Worm (Caenorhabditis elegans) whole organism, late embryonic: ENCODE measurements around the gene C53A3.3.

ENCODE experiments used
- C08G9.2 ChIP-seq: sonication (generic microtip); optimal IDR thresholded peaks from 2 replicates; lab custom pipeline; 2016; ENCODE audit warnings: mild to moderate bottlenecking, missing genetic modification characterization, moderate library complexity, missing compliant biosample characterization
- F13H6.1 ChIP-seq: sonication (generic microtip); optimal IDR thresholded peaks from 2 replicates; lab custom pipeline; 2016; ENCODE audit warnings: missing genetic modification characterization, missing compliant biosample characterization
- K02D7.2 ChIP-seq: sonication (generic microtip); optimal IDR thresholded peaks from 2 replicates; lab custom pipeline; 2017; ENCODE audit warnings: mild to moderate bottlenecking, missing genetic modification characterization, missing compliant biosample characterization
- K09A11.1 ChIP-seq: sonication (generic microtip); optimal IDR thresholded peaks from 2 replicates; lab custom pipeline; 2017; ENCODE audit warnings: antibody characterized with exemption, mild to moderate bottlenecking, missing genetic modification characterization, missing compliant biosample characterization; ENCODE audit not compliant: insufficient read depth
- Y22D7AL.16 ChIP-seq: sonication (generic microtip); optimal IDR thresholded peaks from 2 replicates; lab custom pipeline; 2016; ENCODE audit warnings: missing genetic modification characterization, missing compliant biosample characterization
- ahr-1 ChIP-seq: sonication (generic microtip); optimal IDR thresholded peaks from 2 replicates; lab custom pipeline; 2016; ENCODE audit warnings: missing genetic modification characterization, missing compliant biosample characterization
- ceh-14 ChIP-seq: sonication (generic microtip); optimal IDR thresholded peaks from 2 replicates; lab custom pipeline; 2016; ENCODE audit warnings: missing genotype, missing genetic modification characterization, missing compliant biosample characterization
- ceh-2 ChIP-seq: sonication (generic microtip); optimal IDR thresholded peaks from 2 replicates; lab custom pipeline; 2016; ENCODE audit warnings: missing genotype, missing genetic modification characterization, missing compliant biosample characterization
- ceh-22 ChIP-seq: sonication (generic microtip); optimal IDR thresholded peaks from 2 replicates; lab custom pipeline; 2017; ENCODE audit warnings: missing biosample characterization, missing genetic modification characterization
- ceh-24 ChIP-seq: sonication (generic microtip); optimal IDR thresholded peaks from 2 replicates; lab custom pipeline; 2016; ENCODE audit warnings: mild to moderate bottlenecking, missing genetic modification characterization, missing compliant biosample characterization
- ceh-30 ChIP-seq: fragments of 150-350 bp; optimal IDR thresholded peaks from 2 replicates; lab custom pipeline; 2014; ENCODE audit warnings: missing biosample characterization, missing genetic modification characterization
- ceh-34 ChIP-seq: sonication (generic microtip); optimal IDR thresholded peaks from 2 replicates; lab custom pipeline; 2016; ENCODE audit warnings: mild to moderate bottlenecking, missing genetic modification characterization, missing compliant biosample characterization
- ceh-45 ChIP-seq: fragments of 200-800 bp; sonication (Bioruptor generic); IDR thresholded peaks from 2 replicates; pipeline ENCODE4 v1.3.6; 2022; ENCODE audit warnings: missing genetic modification reagents, missing genetic modification characterization, missing compliant biosample characterization
- ceh-48 ChIP-seq: sonication (generic microtip); optimal IDR thresholded peaks from 2 replicates; lab custom pipeline; 2016; ENCODE audit warnings: missing genetic modification characterization, inconsistent platforms, missing compliant biosample characterization
- eyg-1 ChIP-seq: sonication (generic microtip); optimal IDR thresholded peaks from 2 replicates; lab custom pipeline; 2016; ENCODE audit warnings: missing genotype, missing genetic modification characterization, missing compliant biosample characterization
- fax-1 ChIP-seq: sonication (generic microtip); optimal IDR thresholded peaks from 2 replicates; lab custom pipeline; 2016; ENCODE audit warnings: missing genotype, missing genetic modification characterization, missing compliant biosample characterization
- fkh-10 ChIP-seq: fragments of 150-350 bp; optimal IDR thresholded peaks from 2 replicates; lab custom pipeline; 2014; ENCODE audit warnings: missing biosample characterization, missing genetic modification reagents, missing genetic modification characterization
- fkh-6 ChIP-seq: sonication (generic microtip); optimal IDR thresholded peaks from 2 replicates; lab custom pipeline; 2016; ENCODE audit warnings: missing genetic modification characterization, missing compliant biosample characterization
- hlh-13 ChIP-seq: fragments of 200-800 bp; sonication (Bioruptor generic); optimal IDR thresholded peaks from 2 replicates; lab custom pipeline; 2018; ENCODE audit warnings: mild to moderate bottlenecking, missing genetic modification characterization, missing compliant biosample characterization
- hlh-15 ChIP-seq: sonication (generic microtip); optimal IDR thresholded peaks from 2 replicates; lab custom pipeline; 2016; ENCODE audit warnings: missing genetic modification characterization, missing compliant biosample characterization
- hlh-30 ChIP-seq: sonication (generic microtip); optimal IDR thresholded peaks from 2 replicates; lab custom pipeline; 2017; ENCODE audit warnings: antibody characterized with exemption, missing genetic modification characterization, missing compliant biosample characterization; ENCODE audit not compliant: insufficient read depth
- hlh-6 ChIP-seq: sonication (generic microtip); optimal IDR thresholded peaks from 2 replicates; lab custom pipeline; 2016; ENCODE audit warnings: missing genotype, missing genetic modification characterization, missing compliant biosample characterization
- hlh-8 ChIP-seq: sonication (generic microtip); optimal IDR thresholded peaks from 2 replicates; lab custom pipeline; 2016; ENCODE audit warnings: missing genotype, missing genetic modification characterization, missing compliant biosample characterization
- lim-6 ChIP-seq: sonication (generic microtip); optimal IDR thresholded peaks from 2 replicates; lab custom pipeline; 2016; ENCODE audit warnings: missing genetic modification characterization, missing compliant biosample characterization
- nhr-11 ChIP-seq: fragments of 150-350 bp; optimal IDR thresholded peaks from 2 replicates; lab custom pipeline; 2014; ENCODE audit warnings: missing biosample characterization, missing genetic modification characterization
- nhr-232 ChIP-seq: sonication (generic microtip); optimal IDR thresholded peaks from 2 replicates; lab custom pipeline; 2016; ENCODE audit warnings: missing genetic modification characterization, missing compliant biosample characterization
- npax-4 ChIP-seq: sonication (generic microtip); optimal IDR thresholded peaks from 2 replicates; lab custom pipeline; 2016; ENCODE audit warnings: missing genetic modification characterization, missing compliant biosample characterization
- odd-2 ChIP-seq: sonication (generic microtip); optimal IDR thresholded peaks from 2 replicates; lab custom pipeline; 2017; ENCODE audit warnings: antibody characterized with exemption, mild to moderate bottlenecking, missing genetic modification characterization, missing compliant biosample characterization
- pag-3 ChIP-seq: sonication (generic microtip); optimal IDR thresholded peaks from 2 replicates; lab custom pipeline; 2016; ENCODE audit warnings: missing compliant biosample characterization, missing genetic modification characterization, borderline replicate concordance
- pat-9 ChIP-seq: fragments of 200-800 bp; sonication (Bioruptor generic); optimal IDR thresholded peaks from 2 replicates; lab custom pipeline; 2018; ENCODE audit warnings: mild to moderate bottlenecking, missing genetic modification characterization, moderate library complexity, missing compliant biosample characterization
- pax-1 ChIP-seq: fragments of 150-350 bp; optimal IDR thresholded peaks from 2 replicates; lab custom pipeline; 2014; ENCODE audit warnings: missing biosample characterization, missing genetic modification characterization
- pha-4 ChIP-seq: fragments of 150-350 bp; optimal IDR thresholded peaks from 2 replicates; lab custom pipeline; 2018; ENCODE audit warnings: missing biosample characterization, missing genetic modification reagents, missing genetic modification characterization
- pqm-1 ChIP-seq: sonication (generic microtip); optimal IDR thresholded peaks from 2 replicates; lab custom pipeline; 2016; ENCODE audit warnings: missing genetic modification characterization, missing compliant biosample characterization
- pros-1 ChIP-seq: fragments of 150-350 bp; optimal IDR thresholded peaks from 2 replicates; lab custom pipeline; 2014; ENCODE audit warnings: missing biosample characterization, missing genetic modification reagents, missing genetic modification characterization
- ref-2 ChIP-seq: sonication (generic microtip); optimal IDR thresholded peaks from 2 replicates; lab custom pipeline; 2016; ENCODE audit warnings: missing genetic modification characterization, missing compliant biosample characterization
- rnt-1 ChIP-seq: sonication (generic microtip); optimal IDR thresholded peaks from 2 replicates; lab custom pipeline; 2016; ENCODE audit warnings: missing genetic modification characterization, missing compliant biosample characterization
- sdc-2 ChIP-seq: sonication (generic microtip); optimal IDR thresholded peaks from 2 replicates; lab custom pipeline; 2016; ENCODE audit warnings: missing genotype, missing genetic modification characterization, missing compliant biosample characterization
- sox-4 ChIP-seq: sonication (generic microtip); optimal IDR thresholded peaks from 2 replicates; lab custom pipeline; 2017; ENCODE audit warnings: mild to moderate bottlenecking, missing genetic modification characterization, inconsistent platforms, missing compliant biosample characterization
- syd-9 ChIP-seq: sonication (generic microtip); optimal IDR thresholded peaks from 2 replicates; lab custom pipeline; 2016; ENCODE audit warnings: mild to moderate bottlenecking, missing genetic modification characterization, moderate library complexity, missing compliant biosample characterization
- tbx-2 ChIP-seq: sonication (generic microtip); optimal IDR thresholded peaks from 2 replicates; lab custom pipeline; 2016; ENCODE audit warnings: missing genetic modification characterization, missing compliant biosample characterization
- ttx-3 ChIP-seq: sonication (generic microtip); optimal IDR thresholded peaks from 2 replicates; lab custom pipeline; 2016; ENCODE audit warnings: missing genetic modification reagents, missing genetic modification characterization, missing compliant biosample characterization
- unc-3 ChIP-seq, 2 experiments: fragments of 200-800 bp in 1 of 2; sonication (Bioruptor generic) in 1 of 2; sonication (generic microtip) in 1 of 2; conservative IDR thresholded peaks in 1 of 2; optimal IDR thresholded peaks in 1 of 2; 2 replicates each; pipeline versions ENCODE4 v1.3.6 to Lab custom; 2016 to 2022; ENCODE audit warnings: missing compliant biosample characterization in 2 of 2, missing genetic modification characterization in 2 of 2, missing genetic modification reagents in 1 of 2
- unc-42 ChIP-seq: sonication (generic microtip); optimal IDR thresholded peaks from 2 replicates; lab custom pipeline; 2016; ENCODE audit warnings: missing genotype, missing genetic modification characterization, missing compliant biosample characterization
- unc-55 ChIP-seq: sonication (generic microtip); optimal IDR thresholded peaks from 2 replicates; lab custom pipeline; 2017; ENCODE audit warnings: missing biosample characterization, missing genetic modification reagents, missing genetic modification characterization
- unc-86 ChIP-seq: sonication (generic microtip); optimal IDR thresholded peaks from 2 replicates; lab custom pipeline; 2016; ENCODE audit warnings: missing genetic modification characterization, missing compliant biosample characterization
- zip-5 ChIP-seq: sonication (generic microtip); optimal IDR thresholded peaks from 2 replicates; lab custom pipeline; 2016; ENCODE audit warnings: missing genetic modification characterization, missing compliant biosample characterization

The C53A3.3 gene

DNA sequence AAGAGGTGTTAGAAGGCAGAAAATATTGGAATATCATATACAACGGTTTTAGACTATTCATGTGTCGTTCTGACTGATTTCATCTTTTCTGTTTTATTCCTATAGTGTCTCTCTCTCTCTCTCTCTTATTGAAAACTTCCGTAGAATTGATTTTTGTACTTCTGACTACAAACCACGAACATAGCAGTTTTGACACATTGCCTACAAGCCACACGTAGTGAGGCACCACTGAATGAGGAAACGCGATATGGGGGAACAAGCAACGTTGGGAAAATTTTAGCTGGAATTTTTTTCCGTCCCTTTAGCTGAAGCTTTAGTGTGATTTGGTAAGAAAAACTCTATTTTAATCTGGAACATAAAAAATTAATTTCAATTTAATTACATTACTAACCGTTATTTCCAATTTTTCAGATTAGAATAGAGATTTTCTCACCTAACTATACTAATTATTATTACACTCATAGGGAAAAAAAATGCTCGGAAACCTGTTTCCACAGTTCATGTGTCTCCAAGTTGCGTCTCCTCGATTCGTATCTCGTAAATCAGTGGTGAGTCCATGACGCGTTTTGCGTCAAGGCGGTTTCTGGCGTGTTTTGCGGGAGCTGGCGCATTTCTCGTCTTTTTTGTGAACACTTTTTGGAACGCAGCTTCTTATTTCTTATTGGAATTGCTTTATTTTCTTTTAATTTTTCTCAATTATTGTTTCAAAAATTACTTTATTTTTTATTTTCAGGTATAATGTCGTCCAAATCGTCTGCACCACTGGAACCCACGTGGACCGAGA is 34.4 kb downstream of the C53A3.3 start, which contains the start of the genes nhr-142 and F44E7.9 (continued):
- peak; percentile 13 for TF ChIP-seq ceh-24 (tag; lab: Kevin White, UChicago)
- no peak for TF ChIP-seq fkh-10 (GFP tag; lab: Kevin White, UChicago)
- peak; percentile 47; the same call in 1 of the 2 replicates for TF ChIP-seq ceh-45
- TF ChIP-seq pat-9 (tag; lab: Kevin White, UChicago), result peak; percentile 32
- peak; percentile 0 for TF ChIP-seq ceh-30 (tag; lab: Kevin White, UChicago)
- peak; percentile 23 for TF ChIP-seq pqm-1 (tag; lab: Kevin White, UChicago)
- TF ChIP-seq ceh-22 (tag; lab: Kevin White, UChicago), result no peak
- TF ChIP-seq eyg-1, result no peak
- TF ChIP-seq unc-42 (tag; lab: Kevin White, UChicago), result peak; percentile 66
- TF ChIP-seq unc-86 (tag; lab: Kevin White, UChicago), result peak; percentile 37
- peak; percentile 64 for TF ChIP-seq F13H6.1 (tag; lab: Kevin White, UChicago)
- peak; percentile 28 for TF ChIP-seq K02D7.2 (tag; lab: Kevin White, UChicago)
- TF ChIP-seq npax-4 (tag; lab: Kevin White, UChicago), result peak; percentile 12
- peak; percentile 64 for TF ChIP-seq rnt-1 (tag; lab: Kevin White, UChicago)
- TF ChIP-seq Y22D7AL.16 (tag; lab: Kevin White, UChicago), result no peak
- TF ChIP-seq C08G9.2, result peak; percentile 80
- no peak for TF ChIP-seq pros-1 (tag; lab: Kevin White, UChicago)
- no peak for TF ChIP-seq hlh-13
- TF ChIP-seq hlh-30 (tag; lab: Kevin White, UChicago), result no peak
- no peak for TF ChIP-seq fkh-6 (tag; lab: Kevin White, UChicago)
- peak; percentile 15 for TF ChIP-seq ahr-1 (tag; lab: Kevin White, UChicago)
- peak; percentile 49 for TF ChIP-seq hlh-15
- peak; percentile 10 for TF ChIP-seq nhr-232 (tag; lab: Kevin White, UChicago)
- TF ChIP-seq ceh-48 (tag; lab: Kevin White, UChicago), result peak; percentile 8
- peak; percentile 66 for TF ChIP-seq syd-9 (tag; lab: Kevin White, UChicago)
- no peak for TF ChIP-seq K09A11.1
- TF ChIP-seq pag-3 (tag; lab: Kevin White, UChicago), result no peak
- TF ChIP-seq ceh-2 (tag; lab: Kevin White, UChicago), result peak; percentile 78
- TF ChIP-seq lim-6 (tag; lab: Kevin White, UChicago), result peak; percentile 50
- no peak for TF ChIP-seq unc-3 (GFP tag; conservative IDR thresholded peaks at IDR 0.05; lab: Robert Waterston, UW)
- TF ChIP-seq unc-3 (tag; optimal IDR thresholded peaks at IDR 0.05; lab: Kevin White, UChicago), result peak; percentile 40
- TF ChIP-seq fax-1, result peak; percentile 73
- TF ChIP-seq ref-2 (tag; lab: Kevin White, UChicago), result peak; percentile 70
- TF ChIP-seq zip-5 (tag; lab: Kevin White, UChicago), result peak; percentile 81
- no peak for TF ChIP-seq hlh-6 (tag; lab: Kevin White, UChicago)
- peak; percentile 71 for TF ChIP-seq tbx-2
- TF ChIP-seq sdc-2 (tag; lab: Kevin White, UChicago), result peak; percentile 18

DNA sequence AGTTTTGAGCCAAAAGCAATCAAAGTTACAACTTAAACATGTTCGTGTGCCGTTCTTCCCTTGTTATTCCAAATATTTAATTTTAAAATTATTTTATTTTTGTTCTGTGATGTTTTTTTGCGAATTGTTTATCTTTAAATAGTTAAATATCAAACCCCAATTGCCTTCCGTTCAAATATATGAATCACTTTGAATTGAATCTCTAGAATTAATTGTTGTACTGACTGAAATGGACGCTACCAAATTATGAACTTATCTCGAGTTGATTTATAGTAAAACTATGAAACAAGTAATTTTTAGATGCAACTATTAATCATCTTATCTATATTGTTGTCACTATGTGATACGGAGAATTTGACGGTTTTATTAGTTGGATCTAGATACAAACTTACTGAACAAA is 35.7 kb downstream of the C53A3.3 start, which contains the start of gene ZC250.2:
ZC250.2 (plus strand) TSS at position 301 of the 400 bp plus-strand sequence.
- TF ChIP-seq pag-3 (tag; lab: Kevin White, UChicago), result no peak
- no peak for TF ChIP-seq sox-4 (tag; lab: Kevin White, UChicago)
- TF ChIP-seq syd-9 (tag; lab: Kevin White, UChicago), result no peak
- no peak for TF ChIP-seq fax-1
- TF ChIP-seq C08G9.2, result no peak

DNA sequence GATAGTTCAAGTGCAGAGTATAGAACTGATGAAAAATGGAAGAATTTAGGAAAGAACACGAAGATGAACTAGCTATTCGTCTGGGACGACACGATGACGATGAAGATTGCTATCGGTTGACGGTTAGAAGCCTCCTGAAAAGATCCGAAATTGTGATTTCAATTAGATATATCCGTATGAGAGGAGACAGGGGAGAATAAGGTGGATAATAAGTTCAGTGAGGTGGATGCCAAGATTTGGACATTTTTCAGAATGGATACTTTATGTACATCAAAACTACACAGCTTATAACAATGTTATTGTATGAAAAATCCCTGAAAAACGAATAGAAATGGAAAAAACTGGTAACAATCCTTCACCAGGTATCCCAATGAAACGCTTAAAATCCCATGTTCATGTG is 41.8 kb downstream of the C53A3.3 start, which contains the start of gene nstp-3:
nstp-3 (minus strand) TSS at position 101 of the 400 bp plus-strand sequence.
- TF ChIP-seq syd-9 (tag; lab: Kevin White, UChicago) (no peak), pax-1 (tag; lab: Kevin White, UChicago) (no peak), ttx-3 (tag; lab: Kevin White, UChicago) (no peak), odd-2 (tag; lab: Kevin White, UChicago) (no peak), K02D7.2 (tag; lab: Kevin White, UChicago) (no peak), ceh-14 (tag; lab: Kevin White, UChicago) (no peak), nhr-232 (tag; lab: Kevin White, UChicago) (no peak), ceh-22 (tag; lab: Kevin White, UChicago) (no peak), hlh-8 (no peak), fkh-6 (tag; lab: Kevin White, UChicago) (no peak), nhr-11 (no peak), unc-55 (GFP tag; lab: Kevin White, UChicago) (no peak), pha-4 (no peak), ahr-1 (tag; lab: Kevin White, UChicago) (no peak), unc-3 (GFP tag; conservative IDR thresholded peaks at IDR 0.05; lab: Robert Waterston, UW) (no peak), unc-3 (tag; optimal IDR thresholded peaks at IDR 0.05; lab: Kevin White, UChicago) (no peak), pros-1 (tag; lab: Kevin White, UChicago) (no peak), ceh-34 (tag; lab: Kevin White, UChicago) (no peak)
